Fruit fly (Drosophila melanogaster): ENCODE results near the gene Cpr65Ax2.
A peak's percentile ranks its signal among the peaks of the same experiment; 100 is the strongest.

The Cpr65Ax2 gene

dm6 chr3L:6188995-6189927 lies 38.6 kb upstream of the Cpr65Ax2 start, which contains the start of the genes D19A and CG7386 (continued):
- no peak for TF ChIP-seq CG3065 (GFP tag; optimal IDR thresholded peaks at IDR 0.05)
- no peak for TF ChIP-seq CG1832 (GFP tag; optimal IDR thresholded peaks at IDR 0.05)
- peak; percentile 59 for TF ChIP-seq CG1603 (tag; optimal IDR thresholded peaks at IDR 0.05)
- no peak for TF ChIP-seq CG31365 (tag; optimal IDR thresholded peaks at IDR 0.05)
- TF ChIP-seq bsh (GFP tag; optimal IDR thresholded peaks at IDR 0.05), result peak in 1 of 2 experiments; percentile 55
- no peak for TF ChIP-seq Sry-β (GFP tag; optimal IDR thresholded peaks at IDR 0.05)
- TF ChIP-seq otp (GFP tag; IDR thresholded peaks at IDR 0.05), result no peak
- TF ChIP-seq bigmax (GFP tag; optimal IDR thresholded peaks at IDR 0.05), result no peak
- TF ChIP-seq CoRest (tag; optimal IDR thresholded peaks at IDR 0.05), result peak; percentile 70
- TF ChIP-seq Hand (GFP tag; optimal IDR thresholded peaks at IDR 0.05), result no peak
- no peak for TF ChIP-seq pan (optimal IDR thresholded peaks at IDR 0.05)
- peak in 1 of 2 experiments; percentile 78 for TF ChIP-seq pan (GFP tag; optimal IDR thresholded peaks at IDR 0.05 in 1 of 2, IDR thresholded peaks at IDR 0.05 in 1 of 2)
- peak; percentile 63 for TF ChIP-seq CG4730 (GFP tag; IDR thresholded peaks at IDR 0.05)
- peak; percentile 16 for TF ChIP-seq Mad (GFP tag; optimal IDR thresholded peaks at IDR 0.05)
- peak; percentile 76 for TF ChIP-seq grn (GFP tag; optimal IDR thresholded peaks at IDR 0.05)
- TF ChIP-seq wdn (GFP tag; IDR thresholded peaks at IDR 0.05), result no peak
- no peak for TF ChIP-seq sc (optimal IDR thresholded peaks at IDR 0.05)
- TF ChIP-seq sc (GFP tag; optimal IDR thresholded peaks at IDR 0.05), result no peak
- TF ChIP-seq CG4282 (GFP tag; optimal IDR thresholded peaks at IDR 0.05), result no peak
- TF ChIP-seq CG13894 (tag; optimal IDR thresholded peaks at IDR 0.05), result peak; percentile 34
- peak; percentile 1 for TF ChIP-seq tx (GFP tag; optimal IDR thresholded peaks at IDR 0.05)
- no peak for TF ChIP-seq br (optimal IDR thresholded peaks at IDR 0.05)
- peak; percentile 48; the same call in 1 of the 2 replicates for TF ChIP-seq Oaz (GFP tag; IDR thresholded peaks at IDR 0.05)
- TF ChIP-seq knrl (GFP tag; IDR thresholded peaks at IDR 0.05; ENCODE audit: partially characterized antibody), result peak; percentile 39; the same call in 2 of the 3 replicates
- peak; percentile 46 for TF ChIP-seq cwo (GFP tag; optimal IDR thresholded peaks at IDR 0.05)
- peak; percentile 60 for TF ChIP-seq Fer1 (GFP tag; optimal IDR thresholded peaks at IDR 0.05)
- no peak for TF ChIP-seq pfk (GFP tag; optimal IDR thresholded peaks at IDR 0.05)
- TF ChIP-seq HLH3B (GFP tag; IDR thresholded peaks at IDR 0.05), result peak; percentile 60
- peak; percentile 55 for TF ChIP-seq CG1647 (GFP tag; optimal IDR thresholded peaks at IDR 0.05)
- TF ChIP-seq CG3838 (GFP tag; optimal IDR thresholded peaks at IDR 0.05), result no peak
- no peak for TF ChIP-seq danr (GFP tag; IDR thresholded peaks at IDR 0.05)
- peak; percentile 37 for TF ChIP-seq mirr (GFP tag; optimal IDR thresholded peaks at IDR 0.05)
- peak; percentile 47 for TF ChIP-seq CG14050 (GFP tag; IDR thresholded peaks at IDR 0.05)
- peak; percentile 71 for TF ChIP-seq CG10959 (GFP tag; IDR thresholded peaks at IDR 0.05)
- TF ChIP-seq CG2875 (GFP tag; optimal IDR thresholded peaks at IDR 0.05), result no peak
- TF ChIP-seq CG11695 (GFP tag; IDR thresholded peaks at IDR 0.05), result peak; percentile 52; the same call in 1 of the 3 replicates
- TF ChIP-seq CG4617 (GFP tag; optimal IDR thresholded peaks at IDR 0.05; ENCODE audit: borderline replicate concordance), result peak; percentile 7
- peak; percentile 43 for TF ChIP-seq CG18599 (GFP tag; optimal IDR thresholded peaks at IDR 0.05)
- no peak for TF ChIP-seq GATAe (GFP tag; conservative IDR thresholded peaks at IDR 0.05)
- TF ChIP-seq odd (GFP tag; optimal IDR thresholded peaks at IDR 0.05), result no peak
- peak; percentile 34 for TF ChIP-seq Hr3 (GFP tag; optimal IDR thresholded peaks at IDR 0.05)
- no peak for TF ChIP-seq Six4 (GFP tag; optimal IDR thresholded peaks at IDR 0.05)
- peak; percentile 97 for TF ChIP-seq vvl (GFP tag; IDR thresholded peaks at IDR 0.05)
- no peak for TF ChIP-seq CG4707 (GFP tag; optimal IDR thresholded peaks at IDR 0.05)
- peak; percentile 68 for TF ChIP-seq Antp (GFP tag; optimal IDR thresholded peaks at IDR 0.05)
- TF ChIP-seq CG9437 (GFP tag; optimal IDR thresholded peaks at IDR 0.05), result peak; percentile 21
- peak; percentile 48 for TF ChIP-seq CG33557 (GFP tag; optimal IDR thresholded peaks at IDR 0.05)
- TF ChIP-seq CG14860 (GFP tag; IDR thresholded peaks at IDR 0.05; ENCODE audit: partially characterized antibody), result no peak
- no peak for TF ChIP-seq org-1 (GFP tag; optimal IDR thresholded peaks at IDR 0.05)
